Worm (Caenorhabditis elegans): ENCODE results near the gene C32C4.3.

DNA sequence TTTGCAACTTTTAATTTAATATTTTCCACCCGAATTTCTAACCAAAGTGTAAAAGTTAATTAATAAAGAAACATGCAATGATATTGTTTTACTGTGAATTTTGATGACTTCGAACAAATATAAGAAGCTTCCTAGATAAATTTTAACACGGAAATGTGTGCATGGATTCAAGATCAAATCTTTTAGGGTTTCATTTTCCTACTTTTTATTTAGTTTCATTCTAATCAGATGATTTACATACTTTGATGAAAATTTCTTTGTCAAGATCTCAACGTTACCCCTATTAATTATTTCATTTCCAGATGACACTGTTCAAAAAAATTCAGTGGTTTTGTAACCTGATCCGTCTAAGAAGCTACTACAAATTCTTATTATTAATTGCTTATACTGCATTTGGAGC lies 20.3 kb upstream of the C32C4.3 start, which contains the start of gene twk-12:
- TF ChIP-seq him-1 (tag; optimal IDR thresholded peaks at IDR 0.05) (no peak), dao-5 (tag; optimal IDR thresholded peaks at IDR 0.05) (no peak), W03F9.2 (tag; optimal IDR thresholded peaks at IDR 0.05) (no peak)
